Worm (Caenorhabditis elegans) whole organism, late embryonic: ENCODE data around the gene ZK643.2.

ENCODE experiments used
- F13H6.1 ChIP-seq: sonication (generic microtip); optimal IDR thresholded peaks from 2 replicates; lab custom pipeline; 2016; ENCODE audit warnings: missing genetic modification characterization, missing compliant biosample characterization
- fax-1 ChIP-seq: sonication (generic microtip); optimal IDR thresholded peaks from 2 replicates; lab custom pipeline; 2016; ENCODE audit warnings: missing genotype, missing genetic modification characterization, missing compliant biosample characterization
- pqm-1 ChIP-seq: sonication (generic microtip); optimal IDR thresholded peaks from 2 replicates; lab custom pipeline; 2016; ENCODE audit warnings: missing genetic modification characterization, missing compliant biosample characterization
- unc-86 ChIP-seq: sonication (generic microtip); optimal IDR thresholded peaks from 2 replicates; lab custom pipeline; 2016; ENCODE audit warnings: missing genetic modification characterization, missing compliant biosample characterization

ce11 chrIII:8962475-8962874 lies 6.1 kb downstream of the ZK643.2 start:
- TF ChIP-seq pqm-1 (tag; lab: Kevin White, UChicago) (no peak), F13H6.1 (tag; lab: Kevin White, UChicago) (no peak), fax-1 (tag; lab: Kevin White, UChicago) (no peak), unc-86 (tag; lab: Kevin White, UChicago) (no peak)
